Fruit fly (Drosophila melanogaster): ENCODE results near the gene KLHL18.

KLHL18 gene

dm6 chr3R:12016828-12017280, 6.6 kb upstream of the KLHL18 start, which contains the start of the genes DCAF12 and Spt3 (continued):
- TF ChIP-seq HmgZ (tag; optimal IDR thresholded peaks at IDR 0.05) (no peak), hb (GFP tag; IDR thresholded peaks at IDR 0.05; ENCODE audit: partially characterized antibody) (peak; percentile 94), fd96Cb (tag; optimal IDR thresholded peaks at IDR 0.05) (peak; percentile 37), scrt (GFP tag; optimal IDR thresholded peaks at IDR 0.05) (peak; percentile 44), Atf3 (GFP tag; optimal IDR thresholded peaks at IDR 0.05) (no peak), pan (optimal IDR thresholded peaks at IDR 0.05) (no peak), pan (GFP tag; optimal IDR thresholded peaks at IDR 0.05 in 1 of 2, IDR thresholded peaks at IDR 0.05 in 1 of 2) (no peak), HHEX (GFP tag; optimal IDR thresholded peaks at IDR 0.05) (no peak), Hr78 (GFP tag; optimal IDR thresholded peaks at IDR 0.05) (no peak), Hand (GFP tag; optimal IDR thresholded peaks at IDR 0.05) (no peak), CG11504 (tag; optimal IDR thresholded peaks at IDR 0.05) (peak; percentile 71), esg (GFP tag; conservative IDR thresholded peaks at IDR 0.05) (no peak), hbn (GFP tag; IDR thresholded peaks at IDR 0.05; ENCODE audit: partially characterized antibody) (peak; percentile 76), CG8359 (GFP tag; optimal IDR thresholded peaks at IDR 0.05; ENCODE audit: borderline replicate concordance) (peak; percentile 40), CG14710 (tag; optimal IDR thresholded peaks at IDR 0.05) (peak; percentile 83), CG18476 (GFP tag; optimal IDR thresholded peaks at IDR 0.05) (no peak), CG10431 (GFP tag; optimal IDR thresholded peaks at IDR 0.05) (no peak), kah (GFP tag; optimal IDR thresholded peaks at IDR 0.05) (peak; percentile 17), C15 (GFP tag; IDR thresholded peaks at IDR 0.05) (no peak), amos (GFP tag; IDR thresholded peaks at IDR 0.05; ENCODE audit: partially characterized antibody) (peak; percentile 88), Eip74EF (GFP tag; optimal IDR thresholded peaks at IDR 0.05) (no peak), CG17385 (GFP tag; optimal IDR thresholded peaks at IDR 0.05) (no peak), B-H1 (GFP tag; IDR thresholded peaks at IDR 0.05) (no peak; the same call in 2 of the 3 replicates), CG18619 (GFP tag; optimal IDR thresholded peaks at IDR 0.05) (no peak), CG12104 (GFP tag; optimal IDR thresholded peaks at IDR 0.05) (no peak), CG11456 (GFP tag; IDR thresholded peaks at IDR 0.05) (0 out of 3 replicates have a peak, but pooled peaks have one; percentile 30), sisA (GFP tag; IDR thresholded peaks at IDR 0.05) (peak; percentile 58), HmgD (GFP tag; optimal IDR thresholded peaks at IDR 0.05) (no peak), bowl (GFP tag; IDR thresholded peaks at IDR 0.05) (no peak), CG1832 (GFP tag; optimal IDR thresholded peaks at IDR 0.05) (no peak), peb (GFP tag; IDR thresholded peaks at IDR 0.05) (no peak), sr (GFP tag; IDR thresholded peaks at IDR 0.05) (no peak), sens-2 (GFP tag; IDR thresholded peaks at IDR 0.05) (no peak), CG1792 (GFP tag; optimal IDR thresholded peaks at IDR 0.05) (no peak), org-1 (GFP tag; optimal IDR thresholded peaks at IDR 0.05) (no peak), jigr1 (GFP tag; IDR thresholded peaks at IDR 0.05) (no peak), CG13287 (GFP tag; IDR thresholded peaks at IDR 0.05; ENCODE audit: partially characterized antibody) (peak; percentile 90), chn (GFP tag; optimal IDR thresholded peaks at IDR 0.05) (no peak), bigmax (GFP tag; optimal IDR thresholded peaks at IDR 0.05) (no peak), grau (tag; optimal IDR thresholded peaks at IDR 0.05) (peak; percentile 79), CG17802 (tag; optimal IDR thresholded peaks at IDR 0.05) (no peak), CG30403 (GFP tag; optimal IDR thresholded peaks at IDR 0.05) (peak; percentile 33), sna (GFP tag; IDR thresholded peaks at IDR 0.05; ENCODE audit: partially characterized antibody) (peak; percentile 94), Ssrp (tag; optimal IDR thresholded peaks at IDR 0.05) (peak; percentile 44), PHDP (tag; optimal IDR thresholded peaks at IDR 0.05) (no peak), cad (GFP tag; optimal IDR thresholded peaks at IDR 0.05) (no peak), HLHmδ (GFP tag; optimal IDR thresholded peaks at IDR 0.05) (no peak), CG17361 (GFP tag; IDR thresholded peaks at IDR 0.05) (no peak; the same call in 1 of the 3 replicates), hkb (optimal IDR thresholded peaks at IDR 0.05) (no peak), hkb (GFP tag; IDR thresholded peaks at IDR 0.05) (0 out of 2 replicates have a peak, but pooled peaks have one; percentile 16)
